Worm (Caenorhabditis elegans): Measurements from ENCODE around the gene shw-3.

shw-3 gene

DNA sequence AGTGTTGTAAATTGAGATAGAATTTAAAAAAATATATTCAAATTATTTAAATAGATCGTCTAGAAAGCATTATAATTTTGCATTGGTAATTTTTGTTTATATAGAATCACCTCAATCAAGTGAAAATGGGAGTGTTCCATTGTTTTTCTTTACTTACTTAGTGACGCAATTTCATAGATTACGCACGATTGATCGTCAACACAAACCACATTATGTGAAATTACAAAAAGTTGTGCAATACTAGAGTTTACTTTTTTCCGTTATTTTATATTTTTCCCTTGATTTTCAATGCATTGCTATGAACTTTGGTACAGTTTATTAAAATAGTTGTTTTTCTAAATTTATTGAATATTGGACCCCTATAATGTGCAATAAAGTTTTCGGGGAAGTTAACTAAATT lies 47.5 kb downstream of the shw-3 start, which contains the start of gene T16G1.5:
TSS of gene T16G1.5 (minus strand) at position 119 of the 400 bp plus-strand sequence.
- TF ChIP-seq egl-27 (tag; optimal IDR thresholded peaks at IDR 0.05) (no peak), elt-2 (tag; optimal IDR thresholded peaks at IDR 0.05) (peak; percentile 25)

DNA sequence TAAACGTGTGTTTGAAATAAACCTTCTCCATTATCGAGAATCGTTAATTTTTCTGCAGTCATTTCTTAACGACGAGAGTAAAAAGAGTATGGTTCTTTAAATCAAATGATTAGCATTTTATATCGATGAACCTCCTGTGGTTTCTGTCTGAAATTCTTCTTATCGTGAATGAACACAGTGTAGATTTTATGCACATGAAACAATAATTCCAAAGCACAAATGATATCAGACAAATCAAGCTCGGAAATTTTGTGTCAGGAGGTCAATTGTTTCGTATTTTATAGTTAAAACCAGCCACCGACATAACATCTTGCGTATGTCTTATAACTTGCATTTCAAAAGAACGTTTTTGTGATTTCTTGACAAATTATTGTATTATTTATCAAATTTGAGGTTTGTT lies 49.9 kb downstream of the shw-3 start, which contains the start of gene T16G1.6:
TSS of gene T16G1.6 (minus strand) at position 77 of the 400 bp plus-strand sequence.
- TF ChIP-seq eor-1 (tag; optimal IDR thresholded peaks at IDR 0.05) (no peak), elt-2 (tag; optimal IDR thresholded peaks at IDR 0.05) (peak; percentile 91), ceh-9 (tag; optimal IDR thresholded peaks at IDR 0.05) (no peak), ceh-16 (tag; optimal IDR thresholded peaks at IDR 0.05) (no peak), pqm-1 (tag; optimal IDR thresholded peaks at IDR 0.05) (peak; percentile 90), lsy-12 (tag; optimal IDR thresholded peaks at IDR 0.05) (no peak), nhr-77 (tag; optimal IDR thresholded peaks at IDR 0.05) (no peak), ceh-82 (tag; optimal IDR thresholded peaks at IDR 0.05) (no peak), lin-39 (tag; optimal IDR thresholded peaks at IDR 0.05) (no peak)

DNA sequence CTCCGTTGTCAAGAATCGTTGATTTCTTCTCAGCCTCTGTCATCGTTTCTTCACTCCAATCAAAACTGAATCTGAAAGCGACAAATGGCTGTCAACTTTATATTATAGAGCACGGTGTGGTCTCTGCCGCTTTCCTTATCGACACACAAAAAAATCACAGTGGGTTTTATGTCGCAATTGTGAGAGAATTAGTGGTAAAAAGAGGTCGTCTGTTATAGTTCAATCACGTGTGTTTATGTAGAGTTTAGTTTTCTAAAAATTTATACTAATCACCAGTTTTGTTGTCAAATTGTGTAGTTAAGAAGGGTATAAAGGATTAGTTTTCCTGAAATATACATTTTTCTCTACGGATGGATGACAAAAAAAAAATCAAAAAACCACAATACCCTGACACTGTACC lies 52.0 kb downstream of the shw-3 start, which contains the start of gene T16G1.7:
TSS of gene T16G1.7 (minus strand) at position 137 of the 400 bp plus-strand sequence.
- peak; percentile 55 for TF ChIP-seq jun-1 (tag; optimal IDR thresholded peaks at IDR 0.05)
- TF ChIP-seq eor-1 (tag; optimal IDR thresholded peaks at IDR 0.05): no peak
- TF ChIP-seq nhr-43 (tag; optimal IDR thresholded peaks at IDR 0.05; ENCODE audit: poor library complexity, severe bottlenecking): no peak
- no peak for TF ChIP-seq ceh-28 (tag; optimal IDR thresholded peaks at IDR 0.05)
- TF ChIP-seq elt-2 (tag; optimal IDR thresholded peaks at IDR 0.05): peak; percentile 91
- TF ChIP-seq pqm-1 (tag; optimal IDR thresholded peaks at IDR 0.05): peak; percentile 89
- TF ChIP-seq elt-3 (tag; optimal IDR thresholded peaks at IDR 0.05): no peak
- TF ChIP-seq zag-1 (tag; optimal IDR thresholded peaks at IDR 0.05): no peak
- TF ChIP-seq egl-5 (tag; optimal IDR thresholded peaks at IDR 0.05): no peak
- no peak for TF ChIP-seq R02D3.7 (tag; optimal IDR thresholded peaks at IDR 0.05)
- TF ChIP-seq nfya-1 (tag; optimal IDR thresholded peaks at IDR 0.05; ENCODE audit: insufficient read depth): no peak
- no peak for TF ChIP-seq nhr-23 (tag; optimal IDR thresholded peaks at IDR 0.05)
- TF ChIP-seq nhr-25 (tag; optimal IDR thresholded peaks at IDR 0.05): no peak
- TF ChIP-seq nhr-77 (tag; optimal IDR thresholded peaks at IDR 0.05): no peak
- TF ChIP-seq ama-1 (optimal IDR thresholded peaks at IDR 0.05): no peak
- peak; percentile 49 for TF ChIP-seq pha-4 (tag; optimal IDR thresholded peaks at IDR 0.05)
- TF ChIP-seq daf-12 (tag; optimal IDR thresholded peaks at IDR 0.05): no peak
- no peak for TF ChIP-seq ceh-9 (tag; optimal IDR thresholded peaks at IDR 0.05)
- no peak for TF ChIP-seq fos-1 (tag; optimal IDR thresholded peaks at IDR 0.05)
- TF ChIP-seq sea-2 (GFP tag; optimal IDR thresholded peaks at IDR 0.05): no peak
- TF ChIP-seq unc-62 (GFP tag; optimal IDR thresholded peaks at IDR 0.05): no peak
- no peak for TF ChIP-seq lin-39 (tag; optimal IDR thresholded peaks at IDR 0.05)
- no peak for TF ChIP-seq nhr-11 (tag; optimal IDR thresholded peaks at IDR 0.05)
- no peak for TF ChIP-seq egl-27 (tag; optimal IDR thresholded peaks at IDR 0.05)

DNA sequence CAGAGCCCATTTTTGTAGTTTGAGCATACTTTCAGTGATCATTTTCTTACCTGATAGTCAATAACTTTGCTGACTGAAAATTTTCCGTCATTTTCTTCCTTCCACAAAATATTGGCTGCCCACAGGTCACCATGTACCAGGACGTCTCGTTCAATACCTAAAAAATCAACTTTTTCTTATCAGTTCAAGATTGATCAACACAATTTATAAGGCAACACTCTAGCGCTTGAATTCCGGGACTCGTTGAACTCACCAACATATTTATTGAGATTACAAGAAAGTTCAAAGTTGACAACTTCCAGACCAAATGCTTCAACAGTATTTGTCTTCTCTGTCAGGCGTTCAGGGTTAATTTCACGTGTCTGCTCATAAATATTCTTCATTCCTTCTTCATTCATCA lies 53.3 kb downstream of the shw-3 start:
- TF ChIP-seq unc-39 (tag; optimal IDR thresholded peaks at IDR 0.05): no peak
- TF ChIP-seq pqm-1 (tag; optimal IDR thresholded peaks at IDR 0.05): peak; percentile 75
- no peak for TF ChIP-seq ceh-9 (tag; optimal IDR thresholded peaks at IDR 0.05)
- no peak for TF ChIP-seq nhr-12 (tag; optimal IDR thresholded peaks at IDR 0.05)
- TF ChIP-seq elt-2 (tag; optimal IDR thresholded peaks at IDR 0.05): peak; percentile 65
- no peak for TF ChIP-seq mdl-1 (tag; optimal IDR thresholded peaks at IDR 0.05)
- TF ChIP-seq ceh-82 (tag; optimal IDR thresholded peaks at IDR 0.05): no peak

DNA sequence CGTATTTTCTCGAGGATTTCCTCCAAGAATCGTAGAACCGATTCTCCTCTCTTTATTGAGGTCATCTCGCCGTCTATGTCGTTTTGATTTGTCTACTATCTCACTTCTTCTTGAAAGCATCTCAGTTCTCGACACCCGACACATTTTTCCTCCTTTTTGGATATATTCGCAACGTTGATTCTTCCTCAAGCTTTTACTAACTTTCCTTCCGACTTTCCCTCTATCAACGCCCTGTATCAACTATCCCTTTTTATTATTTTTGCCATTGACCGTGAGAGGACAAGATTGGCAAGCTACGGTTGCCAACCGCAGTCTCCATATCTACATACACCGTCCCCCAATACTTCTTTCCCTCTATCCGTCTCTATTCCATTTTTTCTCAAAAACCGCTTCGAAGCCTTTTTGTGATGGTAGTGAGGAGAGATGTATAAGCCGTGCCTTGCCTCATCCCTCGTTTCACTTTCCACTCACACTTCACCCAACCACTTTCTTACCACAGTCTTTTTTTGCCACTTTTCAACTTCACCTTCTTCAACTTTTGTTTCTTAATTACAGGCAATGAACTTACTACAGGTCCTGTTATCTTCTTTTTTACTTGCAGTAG lies 57.9 kb downstream of the shw-3 start, which contains the start of gene T16G1.2:
TSS of gene T16G1.2 (plus strand) at position 554 of the 604 bp plus-strand sequence.
- TF ChIP-seq nhr-25 (tag; optimal IDR thresholded peaks at IDR 0.05) (peak; percentile 8), daf-12 (tag; optimal IDR thresholded peaks at IDR 0.05) (no peak)

DNA sequence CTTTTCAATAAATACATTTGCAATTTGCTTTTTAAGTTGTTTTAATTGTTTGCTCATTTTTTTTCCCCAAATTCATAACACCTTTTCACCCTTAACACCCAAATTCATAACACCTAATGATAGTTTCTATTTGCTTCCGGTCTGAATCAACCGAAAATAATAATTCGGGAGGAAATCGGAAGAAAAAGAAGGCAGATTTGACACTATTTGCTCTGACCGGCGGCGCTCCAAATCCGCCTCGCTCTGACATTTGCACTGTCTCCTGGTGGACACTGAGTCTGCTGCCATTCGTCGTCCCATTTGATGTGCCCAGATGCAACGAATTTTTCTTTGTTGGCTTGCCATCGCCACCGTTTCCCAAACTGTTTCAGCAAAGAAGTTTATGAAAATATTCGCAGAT lies 62.8 kb downstream of the shw-3 start, which contains the start of gene pqn-67:
TSS of gene pqn-67 (plus strand) at position 301 of the 400 bp plus-strand sequence.
- TF ChIP-seq egl-27 (tag; optimal IDR thresholded peaks at IDR 0.05) (no peak), elt-2 (tag; optimal IDR thresholded peaks at IDR 0.05) (peak; percentile 22)

Data from whole organism, L3 larva.